Worm (Caenorhabditis elegans) whole organism, L4 larva: ENCODE data around the gene T26E4.2.

ENCODE experiments used
- D1046.2 ChIP-seq: fragments of 200-800 bp; sonication (Bioruptor generic); IDR thresholded peaks from 2 replicates; pipeline ENCODE4 v1.3.6; 2022; ENCODE audit warnings: missing genetic modification characterization, missing compliant biosample characterization
- F26F4.8 ChIP-seq: fragments of 200-800 bp; sonication (Bioruptor generic); conservative IDR thresholded peaks from 2 replicates; pipeline ENCODE4 v1.3.6; 2022; ENCODE audit warnings: missing genetic modification characterization, missing compliant biosample characterization
- F37D6.2 ChIP-seq: sonication (generic microtip); optimal IDR thresholded peaks from 2 replicates; lab custom pipeline; 2016; ENCODE audit warnings: mild to moderate bottlenecking, missing genetic modification characterization, missing compliant biosample characterization
- T20F7.1 ChIP-seq: fragments of 200-800 bp; sonication (Bioruptor generic); optimal IDR thresholded peaks from 2 replicates; lab custom pipeline; 2018; ENCODE audit warnings: mild to moderate bottlenecking, missing genetic modification characterization, missing compliant biosample characterization
- Y48G9A.11 ChIP-seq: fragments of 200-800 bp; sonication (Bioruptor generic); IDR thresholded peaks from 2 replicates; pipeline ENCODE4 v1.3.6; 2022; ENCODE audit warnings: missing genetic modification reagents, missing genetic modification characterization, missing compliant biosample characterization
- ZK546.5 ChIP-seq, 2 experiments: sonication (generic microtip); optimal IDR thresholded peaks; 2 replicates each; lab custom pipeline; 2017; ENCODE audit warnings: missing biosample characterization in 2 of 2, missing genetic modification characterization in 2 of 2
- aly-2 ChIP-seq: sonication (generic microtip); optimal IDR thresholded peaks from 2 replicates; lab custom pipeline; 2018; ENCODE audit warnings: missing biosample characterization, missing genetic modification characterization
- ama-1 ChIP-seq: fragments of 150-350 bp; optimal IDR thresholded peaks from 2 replicates; lab custom pipeline; 2014; ENCODE audit warnings: inconsistent platforms, mixed read lengths
- arid-1 ChIP-seq: fragments of 200-800 bp; sonication (Bioruptor generic); conservative IDR thresholded peaks from 2 replicates; pipeline ENCODE4 v1.3.6; 2022; ENCODE audit warnings: missing genetic modification reagents, missing genetic modification characterization, missing compliant biosample characterization
- attf-4 ChIP-seq: sonication (generic microtip); optimal IDR thresholded peaks from 3 replicates; lab custom pipeline; 2017; ENCODE audit warnings: missing biosample characterization, missing genetic modification characterization
- ceh-62 ChIP-seq: sonication (generic microtip); optimal IDR thresholded peaks from 2 replicates; lab custom pipeline; 2017; ENCODE audit warnings: missing biosample characterization, missing genetic modification characterization
- daf-12 ChIP-seq: fragments of 150-350 bp; optimal IDR thresholded peaks from 2 replicates; lab custom pipeline; 2014; ENCODE audit warnings: missing biosample characterization, missing genetic modification reagents, missing genetic modification characterization
- daf-16 ChIP-seq, 3 experiments: sonication (generic microtip); optimal IDR thresholded peaks; 2 replicates each; lab custom pipeline; 2016 to 2017; ENCODE audit warnings: missing genetic modification characterization in 3 of 3, missing genetic modification reagents in 3 of 3, mild to moderate bottlenecking in 2 of 3, missing compliant biosample characterization in 2 of 3, missing biosample characterization in 1 of 3, moderate library complexity in 1 of 3
- daf-19 ChIP-seq: fragments of 200-800 bp; sonication (Bioruptor generic); conservative IDR thresholded peaks from 2 replicates; pipeline ENCODE4 v1.3.6; 2022; ENCODE audit warnings: missing genetic modification characterization, missing compliant biosample characterization
- dmd-6 ChIP-seq: fragments of 200-800 bp; sonication (Bioruptor generic); IDR thresholded peaks from 2 replicates; pipeline ENCODE4 v1.3.6; 2022; ENCODE audit warnings: missing genetic modification reagents, missing genetic modification characterization, missing compliant biosample characterization
- dpl-1 ChIP-seq: fragments of 150-350 bp; optimal IDR thresholded peaks from 2 replicates; lab custom pipeline; 2014; ENCODE audit warnings: missing biosample characterization, missing genetic modification reagents, missing genetic modification characterization
- dve-1 ChIP-seq: sonication (generic microtip); optimal IDR thresholded peaks from 2 replicates; lab custom pipeline; 2017; ENCODE audit warnings: antibody characterized with exemption, mild to moderate bottlenecking, missing genetic modification characterization, missing compliant biosample characterization; ENCODE audit not compliant: insufficient read depth
- egl-43 ChIP-seq: fragments of 200-800 bp; sonication (Bioruptor generic); IDR thresholded peaks from 2 replicates; pipeline ENCODE4 v1.3.6; 2022; ENCODE audit warnings: missing genetic modification reagents, missing genetic modification characterization, missing compliant biosample characterization
- fkh-10 ChIP-seq: fragments of 150-350 bp; optimal IDR thresholded peaks from 2 replicates; lab custom pipeline; 2014; ENCODE audit warnings: missing biosample characterization, missing genetic modification reagents, missing genetic modification characterization
- gei-8 ChIP-seq: fragments of 200-800 bp; sonication (Bioruptor generic); optimal IDR thresholded peaks from 2 replicates; lab custom pipeline; 2018; ENCODE audit warnings: mild to moderate bottlenecking, missing genetic modification characterization, missing compliant biosample characterization
- hif-1 ChIP-seq, 2 experiments: sonication (generic microtip); optimal IDR thresholded peaks; 2 replicates each; lab custom pipeline; 2016 to 2017; ENCODE audit warnings: missing compliant biosample characterization in 2 of 2, missing genetic modification characterization in 2 of 2, missing genetic modification reagents in 2 of 2, missing genotype in 2 of 2, mild to moderate bottlenecking in 1 of 2
- hlh-11 ChIP-seq: fragments of 200-800 bp; sonication (Bioruptor generic); optimal IDR thresholded peaks from 2 replicates; lab custom pipeline; 2018; ENCODE audit warnings: mild to moderate bottlenecking, missing genetic modification characterization, missing compliant biosample characterization
- hlh-30 ChIP-seq: sonication (generic microtip); optimal IDR thresholded peaks from 2 replicates; lab custom pipeline; 2017; ENCODE audit warnings: antibody characterized with exemption, mild to moderate bottlenecking, missing genetic modification characterization, missing compliant biosample characterization; ENCODE audit not compliant: insufficient read depth
- jun-1 ChIP-seq: fragments of 150-350 bp; optimal IDR thresholded peaks from 2 replicates; lab custom pipeline; 2014; ENCODE audit warnings: missing biosample characterization, missing genetic modification reagents, missing genetic modification characterization
- lin-29 ChIP-seq: fragments of 200-800 bp; sonication (Bioruptor generic); IDR thresholded peaks from 2 replicates; pipeline ENCODE4 v1.3.6; 2022; ENCODE audit warnings: missing genetic modification reagents, missing genetic modification characterization, missing compliant biosample characterization
- lin-38 ChIP-seq: fragments of 200-800 bp; sonication (Bioruptor generic); IDR thresholded peaks from 2 replicates; pipeline ENCODE4 v1.3.6; 2022; ENCODE audit warnings: missing genetic modification reagents, missing genetic modification characterization, missing compliant biosample characterization
- lir-3 ChIP-seq: sonication (generic microtip); optimal IDR thresholded peaks from 2 replicates; lab custom pipeline; 2016; ENCODE audit warnings: mild to moderate bottlenecking, missing genetic modification characterization, missing compliant biosample characterization
- mdl-1 ChIP-seq, 2 experiments: fragments of 150-350 bp in 1 of 2; sonication (generic microtip) in 1 of 2; optimal IDR thresholded peaks; 2 replicates each; lab custom pipeline; 2014 to 2017; ENCODE audit warnings: missing biosample characterization in 2 of 2, missing genetic modification characterization in 2 of 2
- nhr-10 ChIP-seq: fragments of 150-350 bp; optimal IDR thresholded peaks from 2 replicates; lab custom pipeline; 2014; ENCODE audit warnings: missing biosample characterization, missing genetic modification characterization
- nhr-102 ChIP-seq: sonication (generic microtip); optimal IDR thresholded peaks from 2 replicates; lab custom pipeline; 2016; ENCODE audit warnings: mild to moderate bottlenecking, missing genetic modification characterization, moderate library complexity, missing compliant biosample characterization
- nhr-11 ChIP-seq: fragments of 150-350 bp; optimal IDR thresholded peaks from 2 replicates; lab custom pipeline; 2014; ENCODE audit warnings: missing biosample characterization, missing genetic modification characterization
- nhr-25 ChIP-seq: sonication (generic microtip); optimal IDR thresholded peaks from 2 replicates; lab custom pipeline; 2017; ENCODE audit warnings: missing genetic modification characterization, mild to moderate bottlenecking, missing compliant biosample characterization, antibody characterized with exemption, moderate library complexity, borderline replicate concordance; ENCODE audit not compliant: insufficient read depth
- nhr-28 ChIP-seq: fragments of 150-350 bp; optimal IDR thresholded peaks from 2 replicates; lab custom pipeline; 2014; ENCODE audit warnings: missing biosample characterization, missing genetic modification characterization
- nhr-41 ChIP-seq: fragments of 200-800 bp; sonication (Bioruptor generic); IDR thresholded peaks from 2 replicates; pipeline ENCODE4 v1.3.6; 2022; ENCODE audit warnings: missing genetic modification reagents, missing genetic modification characterization, missing compliant biosample characterization
- nhr-42 ChIP-seq: fragments of 200-800 bp; sonication (Bioruptor generic); IDR thresholded peaks from 2 replicates; pipeline ENCODE4 v1.3.6; 2022; ENCODE audit warnings: missing genetic modification characterization, missing compliant biosample characterization
- nhr-76 ChIP-seq: fragments of 150-350 bp; optimal IDR thresholded peaks from 2 replicates; lab custom pipeline; 2014; ENCODE audit warnings: missing biosample characterization, missing genetic modification characterization
- nhr-77 ChIP-seq: fragments of 150-350 bp; optimal IDR thresholded peaks from 2 replicates; lab custom pipeline; 2014; ENCODE audit warnings: missing biosample characterization, missing genetic modification characterization
- pha-4 ChIP-seq, 2 experiments: fragments of 150-350 bp in 1 of 2; fragments of 200-800 bp in 1 of 2; sonication (Bioruptor generic) in 1 of 2; IDR thresholded peaks in 1 of 2; optimal IDR thresholded peaks in 1 of 2; 2 replicates each; pipeline versions ENCODE4 v1.3.6 to Lab custom; 2014 to 2022; ENCODE audit warnings: missing genetic modification characterization in 2 of 2, missing genetic modification reagents in 2 of 2, missing biosample characterization in 1 of 2, missing compliant biosample characterization in 1 of 2
- php-3 ChIP-seq: fragments of 200-800 bp; sonication (Bioruptor generic); IDR thresholded peaks from 2 replicates; pipeline ENCODE4 v1.3.6; 2022; ENCODE audit warnings: missing genetic modification reagents, missing genetic modification characterization, missing compliant biosample characterization
- pqm-1 ChIP-seq: sonication (generic microtip); optimal IDR thresholded peaks from 2 replicates; lab custom pipeline; 2017; ENCODE audit warnings: missing biosample characterization, missing genetic modification characterization
- rbr-2 ChIP-seq: sonication (generic microtip); optimal IDR thresholded peaks from 2 replicates; lab custom pipeline; 2016; ENCODE audit warnings: missing genotype, missing genetic modification characterization, missing compliant biosample characterization
- sdz-12 ChIP-seq: fragments of 200-800 bp; sonication (Bioruptor generic); optimal IDR thresholded peaks from 2 replicates; lab custom pipeline; 2018; ENCODE audit warnings: mild to moderate bottlenecking, missing genetic modification characterization, missing compliant biosample characterization
- set-16 ChIP-seq: fragments of 200-800 bp; sonication (Bioruptor generic); IDR thresholded peaks from 2 replicates; pipeline ENCODE4 v1.3.6; 2022; ENCODE audit warnings: missing genetic modification reagents, missing genetic modification characterization, missing compliant biosample characterization
- skn-1 ChIP-seq: fragments of 150-350 bp; optimal IDR thresholded peaks from 2 replicates; lab custom pipeline; 2014; ENCODE audit warnings: missing biosample characterization, missing genetic modification characterization
- spr-1 ChIP-seq: sonication (generic microtip); optimal IDR thresholded peaks from 2 replicates; lab custom pipeline; 2016; ENCODE audit warnings: mild to moderate bottlenecking, missing genetic modification characterization, missing compliant biosample characterization
- spr-3 ChIP-seq: fragments of 200-800 bp; sonication (Bioruptor generic); optimal IDR thresholded peaks from 2 replicates; lab custom pipeline; 2018; ENCODE audit warnings: mild to moderate bottlenecking, missing genetic modification characterization, missing compliant biosample characterization
- tra-1 ChIP-seq: fragments of 200-800 bp; sonication (Bioruptor generic); IDR thresholded peaks from 2 replicates; pipeline ENCODE4 v1.3.6; 2022; ENCODE audit warnings: missing genetic modification reagents, missing genetic modification characterization, missing compliant biosample characterization
- unc-39 ChIP-seq: sonication (generic microtip); optimal IDR thresholded peaks from 2 replicates; lab custom pipeline; 2017; ENCODE audit warnings: missing biosample characterization, missing genetic modification characterization
- vab-7 ChIP-seq: fragments of 200-800 bp; sonication (Bioruptor generic); IDR thresholded peaks from 2 replicates; pipeline ENCODE4 v1.3.6; 2022; ENCODE audit warnings: missing genetic modification reagents, missing genetic modification characterization, missing compliant biosample characterization
- zip-2 ChIP-seq: fragments of 150-350 bp; optimal IDR thresholded peaks from 2 replicates; lab custom pipeline; 2014; ENCODE audit warnings: missing biosample characterization, missing genetic modification characterization

The T26E4.2 gene

DNA sequence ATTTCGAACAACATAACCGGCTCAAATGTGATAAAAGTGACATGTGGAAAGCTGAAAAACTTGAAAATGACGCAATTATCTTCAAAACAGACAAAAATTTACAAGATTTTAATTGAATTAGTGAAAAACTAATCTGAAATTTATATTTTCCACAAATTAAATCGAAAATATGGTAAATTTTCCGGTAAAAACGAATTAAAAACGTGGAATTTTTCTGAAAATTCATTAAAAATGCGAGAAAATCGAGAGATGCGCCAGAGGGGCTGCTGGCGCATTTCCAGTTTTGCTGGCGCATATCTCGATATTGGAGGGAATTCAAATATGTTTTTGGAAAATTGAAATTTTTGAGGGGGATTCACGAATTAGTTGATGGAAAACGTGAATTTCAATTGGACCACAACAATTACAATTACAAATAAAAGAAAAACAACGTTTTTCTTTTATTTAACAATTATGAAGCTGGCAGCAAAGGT lies 15.0 kb upstream of the T26E4.2 start, which contains the start of the genes haf-3 and F57A10.2 (continued):
- TF ChIP-seq unc-39 (tag; lab: Kevin White, UChicago): no peak
- no peak for TF ChIP-seq egl-43 (GFP tag; lab: Robert Waterston, UW)
- no peak for TF ChIP-seq nhr-41 (GFP tag; lab: Robert Waterston, UW)
- peak; percentile 62 for TF ChIP-seq jun-1 (tag; lab: Kevin White, UChicago)
- TF ChIP-seq tra-1 (GFP tag; lab: Robert Waterston, UW): peak; percentile 88
- TF ChIP-seq nhr-10 (tag; lab: Kevin White, UChicago): no peak
- peak; percentile 73 for TF ChIP-seq pha-4 (GFP tag; IDR thresholded peaks at IDR 0.05; lab: Robert Waterston, UW)
- TF ChIP-seq pha-4 (tag; optimal IDR thresholded peaks at IDR 0.05; lab: Kevin White, UChicago): peak; percentile 46
- TF ChIP-seq skn-1 (tag; lab: Kevin White, UChicago): no peak
- peak; percentile 88 for TF ChIP-seq rbr-2 (tag; lab: Kevin White, UChicago)
- TF ChIP-seq daf-16 (GFP tag; optimal IDR thresholded peaks at IDR 0.05; lab: Kevin White, UChicago): peak in 1 of 2 experiments; percentile 58
- TF ChIP-seq daf-16 (tag; optimal IDR thresholded peaks at IDR 0.05; lab: Kevin White, UChicago): peak; percentile 42
- TF ChIP-seq spr-3 (GFP tag; lab: Kevin White, UChicago): peak; percentile 73
- peak; percentile 78 for TF ChIP-seq spr-1 (tag; lab: Kevin White, UChicago)
- 0 out of 2 replicates have a peak, but pooled peaks have one; percentile 36 for TF ChIP-seq D1046.2 (GFP tag; lab: Robert Waterston, UW)
- peak; percentile 68; the same call in 1 of the 2 replicates for TF ChIP-seq php-3
- peak; percentile 79 for TF ChIP-seq fkh-10 (GFP tag; lab: Kevin White, UChicago)
- TF ChIP-seq dve-1: peak; percentile 95
- peak; percentile 99 for TF ChIP-seq dpl-1 (GFP tag; lab: Kevin White, UChicago)
- no peak for TF ChIP-seq daf-19 (GFP tag; lab: Robert Waterston, UW)
- TF ChIP-seq attf-4: no peak
- 0 out of 2 replicates have a peak, but pooled peaks have one; percentile 37 for TF ChIP-seq arid-1
- TF ChIP-seq lir-3: no peak
- no peak for TF ChIP-seq daf-12 (tag; lab: Kevin White, UChicago)
- peak; percentile 82 for TF ChIP-seq hlh-11 (tag; lab: Kevin White, UChicago)
- no peak for TF ChIP-seq gei-8 (GFP tag; lab: Kevin White, UChicago)
- peak; percentile 90 for TF ChIP-seq lin-38 (GFP tag; lab: Robert Waterston, UW)
- TF ChIP-seq nhr-42: no peak
- no peak for TF ChIP-seq set-16 (GFP tag; lab: Robert Waterston, UW)
- no peak for TF ChIP-seq F26F4.8 (GFP tag; lab: Robert Waterston, UW)
- TF ChIP-seq F37D6.2 (tag; lab: Kevin White, UChicago): peak; percentile 77
- TF ChIP-seq zip-2 (tag; lab: Kevin White, UChicago): peak; percentile 76
- peak; percentile 78 for TF ChIP-seq hlh-30 (tag; lab: Kevin White, UChicago)
- TF ChIP-seq dmd-6 (GFP tag; lab: Robert Waterston, UW): peak; percentile 89
- no peak for TF ChIP-seq nhr-76
- peak; percentile 75 for TF ChIP-seq Y48G9A.11
- TF ChIP-seq pqm-1 (tag; lab: Kevin White, UChicago): no peak
- peak; percentile 43; the same call in 1 of the 2 replicates for TF ChIP-seq vab-7
- peak; percentile 90 for TF ChIP-seq nhr-77 (tag; lab: Kevin White, UChicago)
- TF ChIP-seq nhr-102 (tag; lab: Kevin White, UChicago): peak; percentile 92
- TF ChIP-seq ama-1 (lab: Kevin White, UChicago): no peak
- no peak for TF ChIP-seq ZK546.5 (tag; optimal IDR thresholded peaks at IDR 0.05; lab: Kevin White, UChicago)
- TF ChIP-seq ceh-62 (tag; lab: Kevin White, UChicago): no peak
- TF ChIP-seq hif-1 (tag; optimal IDR thresholded peaks at IDR 0.05; lab: Kevin White, UChicago): peak; percentile 44 to 54
- peak; percentile 9 for TF ChIP-seq nhr-25
- TF ChIP-seq sdz-12: no peak
- no peak for TF ChIP-seq T20F7.1
- no peak for TF ChIP-seq aly-2 (tag; lab: Kevin White, UChicago)
- peak; percentile 79 for TF ChIP-seq nhr-11 (tag; lab: Kevin White, UChicago)
- peak; percentile 62; the same call in 1 of the 2 replicates for TF ChIP-seq lin-29 (GFP tag; lab: Robert Waterston, UW)
- TF ChIP-seq nhr-28 (tag; lab: Kevin White, UChicago): peak; percentile 73
- TF ChIP-seq mdl-1 (tag; optimal IDR thresholded peaks at IDR 0.05; lab: Kevin White, UChicago): peak in 1 of 2 experiments; percentile 21
